Fruit fly (Drosophila melanogaster) whole organism, pupa: ENCODE measurements around the gene Smg6.

Source experiments
- CG15710 ChIP-seq: fragments of 200-800 bp; sonication (Bioruptor generic); optimal IDR thresholded peaks from 2 replicates; lab custom pipeline; 2018; ENCODE audit warnings: missing biosample characterization, mild to moderate bottlenecking, missing genetic modification characterization, moderate library complexity
- CG8159 ChIP-seq: fragments of 200-800 bp; sonication (Bioruptor generic); optimal IDR thresholded peaks from 3 replicates; lab custom pipeline; 2018; ENCODE audit warnings: missing biosample characterization, mild to moderate bottlenecking, missing genetic modification characterization, moderate library complexity
- CG9948 ChIP-seq: fragments of 200-800 bp; sonication (Bioruptor generic); optimal IDR thresholded peaks from 2 replicates; lab custom pipeline; 2018; ENCODE audit warnings: missing biosample characterization, mild to moderate bottlenecking, missing genetic modification characterization, moderate library complexity
- D1 ChIP-seq: fragments of 200-800 bp; sonication (Bioruptor generic); optimal IDR thresholded peaks from 2 replicates; lab custom pipeline; 2018; ENCODE audit warnings: missing biosample characterization, mild to moderate bottlenecking, missing genetic modification characterization, moderate library complexity
- gl ChIP-seq: fragments of 200-800 bp; sonication (Bioruptor generic); optimal IDR thresholded peaks from 2 replicates; lab custom pipeline; 2018; ENCODE audit warnings: missing biosample characterization, mild to moderate bottlenecking, missing genetic modification characterization
- rn ChIP-seq: fragments of 200-800 bp; sonication (Bioruptor generic); IDR thresholded peaks from 2 replicates; pipeline ENCODE4 v1.3.6; 2022; ENCODE audit warnings: missing biosample characterization, missing genetic modification characterization

dm6 chr3R:25023056-25023455 is 10.2 kb downstream of the Smg6 start, which contains the start of gene beta4GalT7:
- TF ChIP-seq CG8159 (tag; lab: Kevin White, UChicago) (no peak), CG9948 (tag; lab: Kevin White, UChicago) (no peak), D1 (tag; lab: Kevin White, UChicago) (no peak), gl (tag; lab: Kevin White, UChicago) (no peak), CG15710 (tag; lab: Kevin White, UChicago) (no peak), rn (GFP tag; lab: Robert Waterston, UW) (no peak)
